Fruit fly (Drosophila melanogaster): ENCODE results near the gene MagR.

The MagR gene

dm6 chrX:15738890-15739550, 5.0 kb downstream of the MagR start, which contains the start of the genes CG11679 and CG8206 (continued):
- TF ChIP-seq Trl (optimal IDR thresholded peaks at IDR 0.05) (no peak), Trl (GFP tag; optimal IDR thresholded peaks at IDR 0.05) (peak; percentile 23), nerfin-2 (GFP tag; IDR thresholded peaks at IDR 0.05; ENCODE audit: partially characterized antibody) (no peak), CG18619 (GFP tag; optimal IDR thresholded peaks at IDR 0.05) (peak; percentile 9), CG13775 (GFP tag; optimal IDR thresholded peaks at IDR 0.05) (peak; percentile 37), HLH3B (GFP tag; IDR thresholded peaks at IDR 0.05) (0 out of 2 replicates have a peak, but pooled peaks have one; percentile 10), Doc2 (GFP tag; IDR thresholded peaks at IDR 0.05) (no peak), CG11085 (GFP tag; IDR thresholded peaks at IDR 0.05) (no peak), ewg (GFP tag; optimal IDR thresholded peaks at IDR 0.05) (peak; percentile 41), CG9727 (GFP tag; optimal IDR thresholded peaks at IDR 0.05) (peak; percentile 20), CG6689 (GFP tag; IDR thresholded peaks at IDR 0.05) (peak; percentile 55), org-1 (GFP tag; optimal IDR thresholded peaks at IDR 0.05) (no peak), cg (GFP tag; optimal IDR thresholded peaks at IDR 0.05) (no peak), knrl (GFP tag; IDR thresholded peaks at IDR 0.05; ENCODE audit: partially characterized antibody) (peak; percentile 32; the same call in 1 of the 3 replicates), CG11093 (GFP tag; IDR thresholded peaks at IDR 0.05) (peak; percentile 28; the same call in 1 of the 3 replicates), CG10267 (tag; optimal IDR thresholded peaks at IDR 0.05) (peak; percentile 22), vvl (GFP tag; IDR thresholded peaks at IDR 0.05) (no peak), CG4328 (GFP tag; optimal IDR thresholded peaks at IDR 0.05) (no peak), Lim3 (GFP tag; IDR thresholded peaks at IDR 0.05) (no peak), CG32767 (GFP tag; IDR thresholded peaks at IDR 0.05) (no peak), ssp (GFP tag; IDR thresholded peaks at IDR 0.05) (peak; percentile 30; the same call in 1 of the 2 replicates), HLH54F (GFP tag; optimal IDR thresholded peaks at IDR 0.05) (peak; percentile 39), CG17186 (GFP tag; optimal IDR thresholded peaks at IDR 0.05) (no peak), CG1233 (GFP tag; optimal IDR thresholded peaks at IDR 0.05) (no peak), HmgD (GFP tag; optimal IDR thresholded peaks at IDR 0.05) (peak; percentile 46), CG10654 (GFP tag; optimal IDR thresholded peaks at IDR 0.05) (no peak), CG3838 (GFP tag; optimal IDR thresholded peaks at IDR 0.05) (no peak), wdn (GFP tag; IDR thresholded peaks at IDR 0.05) (no peak), CG9932 (GFP tag; IDR thresholded peaks at IDR 0.05) (peak; percentile 61), C15 (GFP tag; IDR thresholded peaks at IDR 0.05) (no peak), Sin3A (optimal IDR thresholded peaks at IDR 0.05) (peak; percentile 60), CG4617 (GFP tag; optimal IDR thresholded peaks at IDR 0.05; ENCODE audit: borderline replicate concordance) (peak; percentile 5), CG17328 (GFP tag; IDR thresholded peaks at IDR 0.05) (no peak), yki (optimal IDR thresholded peaks at IDR 0.05) (no peak), Taf1 (GFP tag; IDR thresholded peaks at IDR 0.05) (no peak), CG15514 (GFP tag; optimal IDR thresholded peaks at IDR 0.05) (peak; percentile 90), Dfd (GFP tag; optimal IDR thresholded peaks at IDR 0.05) (no peak), Nf-YC (tag; optimal IDR thresholded peaks at IDR 0.05) (peak; percentile 42), lilli (GFP tag; optimal IDR thresholded peaks at IDR 0.05) (peak; percentile 60), CG10147 (GFP tag; optimal IDR thresholded peaks at IDR 0.05) (peak; percentile 13), pzg (GFP tag; optimal IDR thresholded peaks at IDR 0.05) (peak; percentile 54), PHDP (tag; optimal IDR thresholded peaks at IDR 0.05) (peak; percentile 13), CG2889 (GFP tag; IDR thresholded peaks at IDR 0.05) (no peak), Abd-B (GFP tag; optimal IDR thresholded peaks at IDR 0.05) (peak; percentile 37), CG31365 (tag; optimal IDR thresholded peaks at IDR 0.05) (no peak), Meics (GFP tag; optimal IDR thresholded peaks at IDR 0.05) (peak; percentile 43), Atf6 (GFP tag; IDR thresholded peaks at IDR 0.05) (no peak), CG4707 (GFP tag; optimal IDR thresholded peaks at IDR 0.05) (no peak), Chrac-16 (GFP tag; optimal IDR thresholded peaks at IDR 0.05) (peak; percentile 24), CG2116 (GFP tag; optimal IDR thresholded peaks at IDR 0.05) (peak; percentile 82), Dref (GFP tag; IDR thresholded peaks at IDR 0.05) (peak; percentile 73)

Measured in whole organism, embryonic.